Worm (Caenorhabditis elegans) whole organism, mixed stage, embryonic: ENCODE data around the gene C09B9.7.
A peak's percentile ranks its signal among the peaks of the same experiment; 100 is the strongest.

ENCODE experiments used
- M03D4.4 ChIP-seq: sonication (generic microtip); optimal IDR thresholded peaks from 2 replicates; lab custom pipeline; 2017; ENCODE audit warnings: mild to moderate bottlenecking, missing genetic modification characterization, missing compliant biosample characterization
- blmp-1 ChIP-seq: fragments of 150-350 bp; optimal IDR thresholded peaks from 2 replicates; lab custom pipeline; 2014; ENCODE audit warnings: missing biosample characterization, missing genetic modification characterization
- ceh-39 ChIP-seq: fragments of 150-350 bp; optimal IDR thresholded peaks from 2 replicates; lab custom pipeline; 2014; ENCODE audit warnings: missing biosample characterization, missing genetic modification characterization
- ceh-43 ChIP-seq: fragments of 200-800 bp; sonication (Bioruptor generic); optimal IDR thresholded peaks from 2 replicates; lab custom pipeline; 2018; ENCODE audit warnings: mild to moderate bottlenecking, missing genetic modification characterization, moderate library complexity, missing compliant biosample characterization
- ceh-83 ChIP-seq: fragments of 200-800 bp; sonication (Bioruptor generic); optimal IDR thresholded peaks from 2 replicates; lab custom pipeline; 2018; ENCODE audit warnings: mild to moderate bottlenecking, missing genetic modification characterization, missing compliant biosample characterization
- ces-1 ChIP-seq: fragments of 150-350 bp; optimal IDR thresholded peaks from 2 replicates; lab custom pipeline; 2014; ENCODE audit warnings: missing biosample characterization, missing genetic modification reagents, missing genetic modification characterization
- cnd-1 ChIP-seq: fragments of 200-800 bp; sonication (Bioruptor generic); optimal IDR thresholded peaks from 2 replicates; lab custom pipeline; 2018; ENCODE audit warnings: mild to moderate bottlenecking, missing genetic modification characterization, missing compliant biosample characterization
- drap-1 ChIP-seq: fragments of 200-800 bp; sonication (Bioruptor generic); optimal IDR thresholded peaks from 3 replicates; lab custom pipeline; 2018; ENCODE audit warnings: mild to moderate bottlenecking, missing genetic modification characterization, missing compliant biosample characterization
- elt-1 ChIP-seq: sonication (generic microtip); optimal IDR thresholded peaks from 2 replicates; lab custom pipeline; 2017; ENCODE audit warnings: missing genetic modification characterization, mild to moderate bottlenecking, missing compliant biosample characterization, antibody characterized with exemption, moderate library complexity, borderline replicate concordance; ENCODE audit not compliant: insufficient read depth
- elt-3 ChIP-seq: fragments of 150-350 bp; optimal IDR thresholded peaks from 2 replicates; lab custom pipeline; 2014; ENCODE audit warnings: missing biosample characterization, missing genetic modification characterization
- flh-1 ChIP-seq: fragments of 200-800 bp; sonication (Bioruptor generic); optimal IDR thresholded peaks from 2 replicates; lab custom pipeline; 2018; ENCODE audit warnings: mild to moderate bottlenecking, missing genetic modification characterization, moderate library complexity, missing compliant biosample characterization
- ham-2 ChIP-seq: fragments of 200-800 bp; sonication (Bioruptor generic); optimal IDR thresholded peaks from 2 replicates; lab custom pipeline; 2018; ENCODE audit warnings: mild to moderate bottlenecking, missing genetic modification characterization, missing compliant biosample characterization
- hlh-1 ChIP-seq: fragments of 150-350 bp; optimal IDR thresholded peaks from 2 replicates; lab custom pipeline; 2014; ENCODE audit warnings: missing biosample characterization, missing genetic modification reagents, missing genetic modification characterization
- lin-13 ChIP-seq: fragments of 150-350 bp; optimal IDR thresholded peaks from 2 replicates; lab custom pipeline; 2014; ENCODE audit warnings: missing biosample characterization, missing genetic modification characterization
- lin-32 ChIP-seq: fragments of 200-800 bp; sonication (Bioruptor generic); optimal IDR thresholded peaks from 2 replicates; lab custom pipeline; 2018; ENCODE audit warnings: mild to moderate bottlenecking, missing genetic modification characterization, missing compliant biosample characterization
- mab-5 ChIP-seq: fragments of 150-350 bp; optimal IDR thresholded peaks from 2 replicates; lab custom pipeline; 2014; ENCODE audit warnings: missing biosample characterization, missing genetic modification characterization
- mep-1 ChIP-seq: fragments of 150-350 bp; optimal IDR thresholded peaks from 2 replicates; lab custom pipeline; 2017; ENCODE audit warnings: missing biosample characterization, missing genetic modification reagents, missing genetic modification characterization, inconsistent platforms
- mls-2 ChIP-seq: sonication (generic microtip); optimal IDR thresholded peaks from 2 replicates; lab custom pipeline; 2016; ENCODE audit warnings: mild to moderate bottlenecking, missing genetic modification characterization, moderate library complexity, missing compliant biosample characterization
- nhr-2 ChIP-seq: fragments of 150-350 bp; optimal IDR thresholded peaks from 2 replicates; lab custom pipeline; 2014; ENCODE audit warnings: missing biosample characterization, missing genetic modification characterization
- nhr-76 ChIP-seq: sonication (generic microtip); optimal IDR thresholded peaks from 2 replicates; lab custom pipeline; 2017; ENCODE audit warnings: missing biosample characterization, missing genetic modification characterization
- pha-4 ChIP-seq: fragments of 150-350 bp; optimal IDR thresholded peaks from 2 replicates; lab custom pipeline; 2018; ENCODE audit warnings: missing biosample characterization, missing genetic modification reagents, missing genetic modification characterization
- sem-2 ChIP-seq: fragments of 200-800 bp; sonication (Bioruptor generic); optimal IDR thresholded peaks from 2 replicates; lab custom pipeline; 2018; ENCODE audit warnings: mild to moderate bottlenecking, missing genetic modification characterization, missing compliant biosample characterization
- sptf-1 ChIP-seq: sonication (generic microtip); optimal IDR thresholded peaks from 2 replicates; lab custom pipeline; 2017; ENCODE audit warnings: mild to moderate bottlenecking, missing genetic modification characterization, moderate library complexity, missing compliant biosample characterization
- tbx-8 ChIP-seq: fragments of 200-800 bp; sonication (Bioruptor generic); optimal IDR thresholded peaks from 2 replicates; lab custom pipeline; 2018; ENCODE audit warnings: mild to moderate bottlenecking, missing genetic modification characterization, moderate library complexity, missing compliant biosample characterization
- unc-120 ChIP-seq: sonication (generic microtip); optimal IDR thresholded peaks from 2 replicates; lab custom pipeline; 2017; ENCODE audit warnings: missing genetic modification characterization, missing compliant biosample characterization; ENCODE audit not compliant: poor library complexity, severe bottlenecking
- unc-39 ChIP-seq: fragments of 150-350 bp; optimal IDR thresholded peaks from 2 replicates; lab custom pipeline; 2014; ENCODE audit warnings: missing biosample characterization, missing genetic modification characterization
- unc-62 ChIP-seq: fragments of 150-350 bp; optimal IDR thresholded peaks from 2 replicates; lab custom pipeline; 2014; ENCODE audit warnings: missing biosample characterization, missing genetic modification reagents, missing genetic modification characterization
- zip-8 ChIP-seq: fragments of 150-350 bp; optimal IDR thresholded peaks from 2 replicates; lab custom pipeline; 2014; ENCODE audit warnings: missing biosample characterization, missing genetic modification characterization
- ztf-11 ChIP-seq: fragments of 150-350 bp; optimal IDR thresholded peaks from 2 replicates; lab custom pipeline; 2014; ENCODE audit warnings: missing biosample characterization, missing genetic modification characterization

The C09B9.7 gene

ce11 chrIV:5082900-5083530 is 22.1 kb upstream of the C09B9.7 start, which contains the start of gene pygo-1:
pygo-1 (plus strand) TSS chrIV:5083303.
- no peak for TF ChIP-seq elt-3
- no peak for TF ChIP-seq drap-1 (GFP tag; lab: Kevin White, UChicago)
- TF ChIP-seq nhr-76: no peak
- no peak for TF ChIP-seq tbx-8 (GFP tag; lab: Kevin White, UChicago)
- no peak for TF ChIP-seq sptf-1 (tag; lab: Kevin White, UChicago)
- no peak for TF ChIP-seq mep-1
- TF ChIP-seq ces-1 (GFP tag; lab: Kevin White, UChicago): no peak
- TF ChIP-seq M03D4.4: no peak
- TF ChIP-seq pha-4 (tag; lab: Kevin White, UChicago): no peak
- TF ChIP-seq cnd-1 (tag; lab: Kevin White, UChicago): no peak

DNA sequence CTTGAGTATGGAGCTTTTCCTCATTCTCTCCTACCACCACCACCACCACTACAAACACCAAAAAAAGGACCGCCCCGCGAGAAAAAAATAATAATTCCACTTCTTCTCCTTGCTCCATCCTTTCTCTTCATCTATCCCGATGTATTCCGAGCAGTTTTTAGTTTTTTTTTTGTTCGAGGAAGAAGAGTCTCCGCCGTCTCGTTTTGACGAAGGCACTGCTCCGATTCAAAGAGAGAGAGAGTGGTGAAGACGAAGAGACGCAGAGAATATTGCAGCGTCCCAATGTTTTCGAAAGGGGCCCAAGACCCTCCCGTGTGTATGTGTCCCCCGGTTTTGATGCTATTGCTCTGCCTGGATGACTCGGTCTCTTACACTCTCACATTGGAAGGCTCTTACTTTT is 20.2 kb upstream of the C09B9.7 start:
- TF ChIP-seq elt-1 (tag; lab: Kevin White, UChicago): no peak

ce11 chrIV:5078846-5079245 is 18.0 kb upstream of the C09B9.7 start:
- TF ChIP-seq unc-62 (GFP tag; lab: Kevin White, UChicago) (peak; percentile 36), mep-1 (peak; percentile 13), ces-1 (GFP tag; lab: Kevin White, UChicago) (peak; percentile 75), cnd-1 (tag; lab: Kevin White, UChicago) (peak; percentile 84), nhr-2 (tag; lab: Kevin White, UChicago) (peak; percentile 63), lin-32 (peak; percentile 49), M03D4.4 (no peak), unc-120 (tag; lab: Kevin White, UChicago) (peak; percentile 59), flh-1 (GFP tag; lab: Kevin White, UChicago) (no peak), mab-5 (tag; lab: Kevin White, UChicago) (no peak), hlh-1 (peak; percentile 18)

DNA sequence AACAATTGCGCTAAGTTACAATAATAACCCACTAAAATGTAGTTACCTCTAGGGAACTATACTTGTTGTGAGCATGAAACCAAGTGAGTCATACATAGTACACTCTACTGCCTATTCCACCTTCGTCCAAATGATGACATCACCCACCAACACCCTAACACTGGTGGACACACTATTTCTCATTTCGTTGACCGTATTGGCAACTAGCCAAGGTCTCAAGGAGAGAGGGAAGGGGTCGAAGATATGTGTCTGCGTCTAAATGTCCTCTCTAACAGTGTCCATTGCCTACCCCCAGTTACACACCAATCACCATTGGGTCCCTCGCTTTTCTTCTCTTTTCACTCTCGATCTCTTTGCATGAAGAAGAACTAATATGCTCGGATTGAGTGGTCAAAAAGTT is 17.0 kb upstream of the C09B9.7 start:
- TF ChIP-seq sem-2 (no peak), zip-8 (tag; lab: Kevin White, UChicago) (peak; percentile 28), drap-1 (GFP tag; lab: Kevin White, UChicago) (peak; percentile 9), ceh-43 (GFP tag; lab: Kevin White, UChicago) (no peak), mep-1 (peak; percentile 31), cnd-1 (tag; lab: Kevin White, UChicago) (peak; percentile 37), elt-1 (tag; lab: Kevin White, UChicago) (no peak), ham-2 (GFP tag; lab: Kevin White, UChicago) (peak; percentile 59), hlh-1 (peak; percentile 5), lin-13 (no peak), unc-62 (GFP tag; lab: Kevin White, UChicago) (peak; percentile 4), nhr-2 (tag; lab: Kevin White, UChicago) (peak; percentile 53), pha-4 (tag; lab: Kevin White, UChicago) (no peak), mls-2 (peak; percentile 33), M03D4.4 (peak; percentile 43), unc-120 (tag; lab: Kevin White, UChicago) (peak; percentile 21)
- TF ChIP-seq, all 35 proteins: peak for 11

- TF ChIP-seq nhr-2 (tag; lab: Kevin White, UChicago): peak; percentile 48
- TF ChIP-seq lin-32: peak; percentile 36
- TF ChIP-seq lin-13: no peak
- TF ChIP-seq ceh-39 (tag; lab: Kevin White, UChicago): peak; percentile 26
- TF ChIP-seq unc-62 (GFP tag; lab: Kevin White, UChicago): peak; percentile 62
- peak; percentile 74 for TF ChIP-seq hlh-1
- TF ChIP-seq zip-8 (tag; lab: Kevin White, UChicago): peak; percentile 45
- no peak for TF ChIP-seq nhr-76
Observed at ce11 chrIV:5076607-5077006, 15.7 kb upstream of the C09B9.7 start.

DNA sequence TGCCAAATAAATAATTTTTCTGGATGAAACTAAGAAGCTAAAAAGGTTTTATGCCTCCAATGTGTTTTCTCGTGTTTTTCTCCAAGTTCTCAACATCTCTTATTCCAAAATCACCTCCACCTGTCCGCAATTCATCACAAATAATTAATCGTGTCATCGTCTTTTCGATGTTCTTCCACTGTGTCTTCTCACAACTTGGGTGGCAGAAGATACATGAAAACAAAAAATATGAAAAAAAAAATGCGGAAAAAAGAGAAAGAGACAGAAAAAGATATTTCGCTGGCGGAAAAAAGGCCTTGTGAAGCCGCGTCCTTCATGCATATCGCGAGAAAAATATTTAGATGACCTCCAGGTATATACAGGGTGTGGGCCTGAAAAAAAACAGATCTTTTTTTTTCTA is 13.0 kb upstream of the C09B9.7 start:
- no peak for TF ChIP-seq ztf-11 (tag; lab: Kevin White, UChicago)
- TF ChIP-seq ceh-83 (GFP tag; lab: Kevin White, UChicago): no peak
- no peak for TF ChIP-seq drap-1 (GFP tag; lab: Kevin White, UChicago)
- no peak for TF ChIP-seq unc-120 (tag; lab: Kevin White, UChicago)
- TF ChIP-seq elt-3: no peak
- TF ChIP-seq unc-39: no peak
- no peak for TF ChIP-seq lin-13
- no peak for TF ChIP-seq ham-2 (GFP tag; lab: Kevin White, UChicago)
- TF ChIP-seq cnd-1 (tag; lab: Kevin White, UChicago): no peak
- TF ChIP-seq ceh-43 (GFP tag; lab: Kevin White, UChicago): no peak
- no peak for TF ChIP-seq mep-1
- TF ChIP-seq blmp-1 (tag; lab: Kevin White, UChicago): no peak
- TF ChIP-seq, all 35 proteins: peak for 0
